Worm (Caenorhabditis elegans) whole organism, young adult: ENCODE measurements around the gene cpr-9.

ENCODE experiments used
- B0019.2 ChIP-seq: fragments of 200-800 bp; sonication (Bioruptor generic); conservative IDR thresholded peaks from 2 replicates; pipeline ENCODE4 v1.3.6; 2022; ENCODE audit warnings: missing genetic modification reagents, missing genetic modification characterization, missing compliant biosample characterization
- B0035.1 ChIP-seq: sonication (generic microtip); optimal IDR thresholded peaks from 2 replicates; lab custom pipeline; 2016; ENCODE audit warnings: missing genetic modification characterization, mild to moderate bottlenecking, missing compliant biosample characterization, missing genotype, missing genetic modification reagents
- B0261.1 ChIP-seq: sonication (generic microtip); optimal IDR thresholded peaks from 2 replicates; lab custom pipeline; 2016; ENCODE audit warnings: mild to moderate bottlenecking, missing genetic modification characterization, moderate library complexity, missing compliant biosample characterization
- B0336.3 ChIP-seq: fragments of 200-800 bp; sonication (Bioruptor generic); IDR thresholded peaks from 2 replicates; pipeline ENCODE4 v1.3.6; 2022; ENCODE audit warnings: missing genetic modification characterization, missing compliant biosample characterization
- D2030.7 ChIP-seq: fragments of 200-800 bp; sonication (Bioruptor generic); IDR thresholded peaks from 2 replicates; pipeline ENCODE4 v1.3.6; 2022; ENCODE audit warnings: missing genetic modification reagents, missing genetic modification characterization, missing compliant biosample characterization
- F22D6.2 ChIP-seq: sonication (generic microtip); optimal IDR thresholded peaks from 2 replicates; lab custom pipeline; 2016; ENCODE audit warnings: mild to moderate bottlenecking, missing genetic modification characterization, missing compliant biosample characterization
- F33H1.4 ChIP-seq: fragments of 200-800 bp; sonication (Bioruptor generic); IDR thresholded peaks from 2 replicates; pipeline ENCODE4 v1.3.6; 2022; ENCODE audit warnings: missing genetic modification reagents, missing genetic modification characterization, missing compliant biosample characterization
- F39B2.1 ChIP-seq: fragments of 200-800 bp; sonication (Bioruptor generic); IDR thresholded peaks from 2 replicates; pipeline ENCODE4 v1.3.6; 2022; ENCODE audit warnings: missing genetic modification reagents, missing genetic modification characterization, missing compliant biosample characterization
- F49E8.2 ChIP-seq: sonication (generic microtip); optimal IDR thresholded peaks from 3 replicates; lab custom pipeline; 2017; ENCODE audit warnings: missing genetic modification characterization, mild to moderate bottlenecking, missing compliant biosample characterization, antibody characterized with exemption, moderate library complexity; ENCODE audit not compliant: insufficient read depth
- F52B5.7 ChIP-seq: sonication (generic microtip); optimal IDR thresholded peaks from 2 replicates; lab custom pipeline; 2016; ENCODE audit warnings: mild to moderate bottlenecking, missing genetic modification characterization, missing compliant biosample characterization
- Y53F4B.3 ChIP-seq: fragments of 200-800 bp; sonication (Bioruptor generic); IDR thresholded peaks from 2 replicates; pipeline ENCODE4 v1.3.6; 2022; ENCODE audit warnings: missing genetic modification reagents, missing genetic modification characterization, missing compliant biosample characterization
- attf-3 ChIP-seq: fragments of 200-800 bp; sonication (Bioruptor generic); conservative IDR thresholded peaks from 2 replicates; pipeline ENCODE4 v1.3.6; 2022; ENCODE audit warnings: missing genetic modification reagents, missing genetic modification characterization, missing compliant biosample characterization
- attf-5 ChIP-seq: fragments of 200-800 bp; sonication (Bioruptor generic); optimal IDR thresholded peaks from 2 replicates; lab custom pipeline; 2018; ENCODE audit warnings: mild to moderate bottlenecking, missing genetic modification characterization, missing compliant biosample characterization
- cebp-1 ChIP-seq, 2 experiments: fragments of 200-800 bp in 1 of 2; sonication (Bioruptor generic) in 1 of 2; sonication (generic microtip) in 1 of 2; IDR thresholded peaks in 1 of 2; optimal IDR thresholded peaks in 1 of 2; 2 replicates each; pipeline versions ENCODE4 v1.3.6 to Lab custom; 2017 to 2022; ENCODE audit warnings: missing compliant biosample characterization in 2 of 2, missing genetic modification characterization in 2 of 2, mild to moderate bottlenecking in 1 of 2, missing genetic modification reagents in 1 of 2, moderate library complexity in 1 of 2
- ceh-100 ChIP-seq: fragments of 200-800 bp; sonication (Bioruptor generic); IDR thresholded peaks from 2 replicates; pipeline ENCODE4 v1.3.6; 2022; ENCODE audit warnings: missing genetic modification reagents, missing genetic modification characterization, missing compliant biosample characterization
- ceh-40 ChIP-seq: fragments of 200-800 bp; sonication (Bioruptor generic); IDR thresholded peaks from 2 replicates; pipeline ENCODE4 v1.3.6; 2022; ENCODE audit warnings: missing genetic modification characterization, missing compliant biosample characterization
- ceh-58 ChIP-seq: fragments of 200-800 bp; sonication (Bioruptor generic); IDR thresholded peaks from 2 replicates; pipeline ENCODE4 v1.3.6; 2022; ENCODE audit warnings: missing genetic modification characterization, missing compliant biosample characterization
- dox-1 ChIP-seq: fragments of 200-800 bp; sonication (Bioruptor generic); IDR thresholded peaks from 2 replicates; pipeline ENCODE4 v1.3.6; 2022; ENCODE audit warnings: missing genetic modification reagents, missing genetic modification characterization, missing compliant biosample characterization
- dpl-1 ChIP-seq: fragments of 150-350 bp; optimal IDR thresholded peaks from 2 replicates; lab custom pipeline; 2014; ENCODE audit warnings: missing biosample characterization, missing genetic modification reagents, missing genetic modification characterization
- efl-1 ChIP-seq: fragments of 150-350 bp; optimal IDR thresholded peaks from 2 replicates; lab custom pipeline; 2014; ENCODE audit warnings: missing biosample characterization, missing genetic modification reagents, missing genetic modification characterization
- hlh-12 ChIP-seq: sonication (generic microtip); optimal IDR thresholded peaks from 2 replicates; lab custom pipeline; 2016; ENCODE audit warnings: missing genetic modification characterization, missing compliant biosample characterization
- let-607 ChIP-seq, 2 experiments: fragments of 200-800 bp in 1 of 2; sonication (Bioruptor generic) in 1 of 2; sonication (generic microtip) in 1 of 2; optimal IDR thresholded peaks; 2 replicates each; lab custom pipeline; 2016 to 2018; ENCODE audit warnings: mild to moderate bottlenecking in 2 of 2, missing compliant biosample characterization in 2 of 2, missing genetic modification characterization in 2 of 2, moderate library complexity in 2 of 2, missing genotype in 1 of 2
- lin-35 ChIP-seq, 3 experiments: fragments of 150-350 bp in 2 of 3; sonication (generic microtip) in 1 of 3; optimal IDR thresholded peaks; 2 replicates each; lab custom pipeline; 2014 to 2018; ENCODE audit warnings: missing biosample characterization in 3 of 3, missing genetic modification characterization in 3 of 3, missing genetic modification reagents in 3 of 3
- lin-40 ChIP-seq: sonication (generic microtip); optimal IDR thresholded peaks from 2 replicates; lab custom pipeline; 2016; ENCODE audit warnings: missing genetic modification characterization, mild to moderate bottlenecking, missing compliant biosample characterization, missing genotype, missing genetic modification reagents
- lin-54 ChIP-seq: fragments of 200-800 bp; sonication (Bioruptor generic); optimal IDR thresholded peaks from 2 replicates; lab custom pipeline; 2018; ENCODE audit warnings: mild to moderate bottlenecking, missing genetic modification characterization, missing compliant biosample characterization
- madf-3 ChIP-seq: fragments of 200-800 bp; sonication (Bioruptor generic); IDR thresholded peaks from 2 replicates; pipeline ENCODE4 v1.3.6; 2022; ENCODE audit warnings: missing genetic modification reagents, missing genetic modification characterization, missing compliant biosample characterization
- madf-8 ChIP-seq: fragments of 200-800 bp; sonication (Bioruptor generic); conservative IDR thresholded peaks from 2 replicates; pipeline ENCODE4 v1.3.6; 2022; ENCODE audit warnings: missing genetic modification reagents, missing genetic modification characterization, missing compliant biosample characterization
- mcd-1 ChIP-seq: fragments of 200-800 bp; sonication (Bioruptor generic); IDR thresholded peaks from 2 replicates; pipeline ENCODE4 v1.3.6; 2022; ENCODE audit warnings: missing genetic modification reagents, missing genetic modification characterization, missing compliant biosample characterization
- mel-28 ChIP-seq: sonication (generic microtip); optimal IDR thresholded peaks from 2 replicates; lab custom pipeline; 2016; ENCODE audit warnings: borderline replicate concordance, mild to moderate bottlenecking, missing genetic modification characterization, missing compliant biosample characterization
- mxl-1 ChIP-seq: sonication (generic microtip); optimal IDR thresholded peaks from 2 replicates; lab custom pipeline; 2016; ENCODE audit warnings: missing genetic modification characterization, missing compliant biosample characterization
- nhr-80 ChIP-seq: sonication (generic microtip); optimal IDR thresholded peaks from 2 replicates; lab custom pipeline; 2016; ENCODE audit warnings: missing genetic modification characterization, missing compliant biosample characterization
- snpc-1.1 ChIP-seq: sonication (generic microtip); optimal IDR thresholded peaks from 2 replicates; lab custom pipeline; 2017; ENCODE audit warnings: missing genetic modification characterization, mild to moderate bottlenecking, missing compliant biosample characterization, antibody characterized with exemption, moderate library complexity, missing genotype, missing genetic modification reagents; ENCODE audit not compliant: insufficient read depth
- snpc-4 ChIP-seq, 5 experiments: fragments of 150-350 bp in 1 of 5; sonication (generic microtip) in 4 of 5; optimal IDR thresholded peaks; 2 replicates each; lab custom pipeline; 2014 to 2018; ENCODE audit warnings: missing genetic modification characterization in 5 of 5, missing biosample characterization in 3 of 5, antibody characterized with exemption in 2 of 5, mild to moderate bottlenecking in 2 of 5, missing compliant biosample characterization in 2 of 5, missing genotype in 2 of 5, moderate library complexity in 2 of 5, missing genetic modification reagents in 1 of 5
- somi-1 ChIP-seq: fragments of 200-800 bp; sonication (Bioruptor generic); optimal IDR thresholded peaks from 2 replicates; lab custom pipeline; 2018; ENCODE audit warnings: mild to moderate bottlenecking, missing genetic modification characterization, missing compliant biosample characterization
- tbp1 ChIP-seq: fragments of 200-800 bp; sonication (Bioruptor generic); optimal IDR thresholded peaks from 2 replicates; lab custom pipeline; 2018; ENCODE audit warnings: mild to moderate bottlenecking, missing genetic modification characterization, missing compliant biosample characterization
- unc-62 ChIP-seq: fragments of 150-350 bp; optimal IDR thresholded peaks from 2 replicates; lab custom pipeline; 2014; ENCODE audit warnings: missing biosample characterization, missing genetic modification reagents, missing genetic modification characterization
- ztf-3 ChIP-seq: fragments of 200-800 bp; sonication (Bioruptor generic); optimal IDR thresholded peaks from 2 replicates; lab custom pipeline; 2018; ENCODE audit warnings: mild to moderate bottlenecking, missing genetic modification characterization, missing compliant biosample characterization

cpr-9 gene

ce11 chrV:11979673-11980561 is 22.9 kb upstream of the cpr-9 start, which contains the start of gene snr-4 (continued):
- TF ChIP-seq snpc-4 (GFP tag; optimal IDR thresholded peaks at IDR 0.05; lab: Kevin White, UChicago) (peak; percentile 99), snpc-4 (tag; optimal IDR thresholded peaks at IDR 0.05; lab: Kevin White, UChicago) (peak; percentile 99 to 100 (median 99)), B0019.2 (peak; percentile 56; the same call in 1 of the 2 replicates), B0336.3 (GFP tag; lab: Robert Waterston, UW) (peak; percentile 97), somi-1 (GFP tag; lab: Kevin White, UChicago) (peak; percentile 58), B0261.1 (tag; lab: Kevin White, UChicago) (peak; percentile 41), lin-35 (GFP tag; optimal IDR thresholded peaks at IDR 0.05; lab: Kevin White, UChicago) (peak in 2 of 3 experiments; percentile 65 to 79), ceh-40 (GFP tag; lab: Robert Waterston, UW) (0 out of 2 replicates have a peak, but pooled peaks have one; percentile 27), ztf-3 (GFP tag; lab: Kevin White, UChicago) (peak; percentile 10), F22D6.2 (tag; lab: Kevin White, UChicago) (peak; percentile 49), F52B5.7 (peak; percentile 78), unc-62 (GFP tag; lab: Kevin White, UChicago) (no peak), madf-3 (peak; percentile 100), hlh-12 (tag; lab: Kevin White, UChicago) (no peak)
- TF ChIP-seq, all 124 proteins: peak for 97

DNA sequence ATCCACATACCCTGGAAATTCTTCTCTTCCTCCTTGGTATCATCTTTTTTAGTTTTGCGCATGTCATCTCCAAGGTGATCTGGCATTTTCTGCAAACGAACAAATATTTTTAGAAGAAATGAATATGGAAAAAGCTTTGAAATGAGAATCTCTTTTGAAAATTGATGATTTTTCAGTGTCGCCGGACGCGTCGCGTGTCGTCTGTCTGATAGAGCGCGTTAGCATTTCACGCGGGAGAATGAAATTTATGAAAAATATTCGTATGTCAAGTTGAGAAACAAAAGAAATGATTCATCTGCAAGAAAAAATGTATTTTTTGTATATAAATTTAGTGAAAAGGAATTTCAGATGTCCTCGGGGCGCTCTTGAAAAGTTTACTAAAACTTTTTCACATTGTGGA is 20.5 kb upstream of the cpr-9 start, which contains the start of gene rpt-1:
Gene rpt-1, minus strand, starts transcription at position 89 of the 400 bp plus-strand sequence.
- TF ChIP-seq cebp-1 (GFP tag; IDR thresholded peaks at IDR 0.05; lab: Robert Waterston, UW) (no peak), cebp-1 (tag; optimal IDR thresholded peaks at IDR 0.05; lab: Kevin White, UChicago) (peak; percentile 31), nhr-80 (peak; percentile 9), attf-5 (GFP tag; lab: Kevin White, UChicago) (peak; percentile 66), D2030.7 (GFP tag; lab: Robert Waterston, UW) (0 out of 2 replicates have a peak, but pooled peaks have one; percentile 10), lin-35 (GFP tag; optimal IDR thresholded peaks at IDR 0.05; lab: Kevin White, UChicago) (peak in 1 of 3 experiments; percentile 62), mxl-1 (tag; lab: Kevin White, UChicago) (no peak), tbp1 (GFP tag; lab: Kevin White, UChicago) (peak; percentile 23), F39B2.1 (no peak), lin-54 (GFP tag; lab: Kevin White, UChicago) (peak; percentile 68), snpc-4 (GFP tag; optimal IDR thresholded peaks at IDR 0.05; lab: Kevin White, UChicago) (no peak), snpc-4 (tag; optimal IDR thresholded peaks at IDR 0.05; lab: Kevin White, UChicago) (peak; percentile 53 to 85 (median 81)), attf-3 (no peak), dpl-1 (GFP tag; lab: Kevin White, UChicago) (peak; percentile 67), mcd-1 (GFP tag; lab: Robert Waterston, UW) (peak; percentile 81), madf-3 (peak; percentile 98), madf-8 (GFP tag; lab: Robert Waterston, UW) (0 out of 2 replicates have a peak, but pooled peaks have one; percentile 10), F33H1.4 (GFP tag; lab: Robert Waterston, UW) (0 out of 2 replicates have a peak, but pooled peaks have one; percentile 19), mel-28 (no peak), ceh-100 (GFP tag; lab: Robert Waterston, UW) (peak; percentile 68), snpc-1.1 (peak; percentile 50), ceh-58 (GFP tag; lab: Robert Waterston, UW) (no peak), F49E8.2 (tag; lab: Kevin White, UChicago) (peak; percentile 51), let-607 (tag; optimal IDR thresholded peaks at IDR 0.05; lab: Kevin White, UChicago) (no peak), Y53F4B.3 (GFP tag; lab: Robert Waterston, UW) (no peak), B0035.1 (tag; lab: Kevin White, UChicago) (no peak), efl-1 (GFP tag; lab: Kevin White, UChicago) (peak; percentile 68), dox-1 (GFP tag; lab: Robert Waterston, UW) (no peak), lin-40 (tag; lab: Kevin White, UChicago) (peak; percentile 16)
- TF ChIP-seq, all 124 proteins: peak for 18
